Fruit fly (Drosophila melanogaster): Measurements from ENCODE around the gene NimC4.

Gene NimC4

DNA sequence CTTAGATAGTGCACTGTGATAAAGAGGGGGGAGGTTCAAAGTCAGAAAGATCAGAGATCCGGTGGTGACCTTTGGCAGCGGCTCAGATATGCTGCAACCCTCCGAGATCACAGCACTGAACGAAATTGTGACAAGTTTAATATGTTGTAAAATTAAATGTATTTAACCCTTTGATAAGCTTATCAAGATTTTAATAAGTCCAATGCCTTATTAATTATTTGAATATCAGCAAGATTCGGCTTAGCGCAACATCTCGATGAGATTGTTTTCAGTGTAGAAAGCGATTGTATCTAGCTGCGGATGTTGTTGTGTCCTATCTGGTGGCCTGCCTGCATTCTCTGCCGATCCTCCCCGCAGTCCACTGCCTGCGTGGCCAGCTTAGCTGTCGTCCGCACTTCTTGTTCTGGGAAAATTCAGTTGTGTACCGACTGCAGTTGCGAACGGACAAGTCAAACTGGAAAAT lies at the start of gene NimC4 (continued):
- TF ChIP-seq H2.0 (GFP tag; IDR thresholded peaks at IDR 0.05) (peak; percentile 70), crp (GFP tag; optimal IDR thresholded peaks at IDR 0.05) (no peak), dysf (GFP tag; IDR thresholded peaks at IDR 0.05) (peak; percentile 48; the same call in 2 of the 3 replicates), danr (GFP tag; IDR thresholded peaks at IDR 0.05) (peak; percentile 59), CG31388 (GFP tag; optimal IDR thresholded peaks at IDR 0.05) (peak; percentile 32), CG7963 (GFP tag; IDR thresholded peaks at IDR 0.05; ENCODE audit: partially characterized antibody) (no peak), pros (GFP tag; optimal IDR thresholded peaks at IDR 0.05) (peak; percentile 20), psq (GFP tag; optimal IDR thresholded peaks at IDR 0.05) (no peak), mam (GFP tag; optimal IDR thresholded peaks at IDR 0.05) (peak; percentile 55), slbo (GFP tag; IDR thresholded peaks at IDR 0.05) (no peak), abd-A (tag; optimal IDR thresholded peaks at IDR 0.05) (no peak), CG13894 (tag; optimal IDR thresholded peaks at IDR 0.05) (no peak), Oli (tag; optimal IDR thresholded peaks at IDR 0.05) (peak; percentile 60), CG3838 (GFP tag; optimal IDR thresholded peaks at IDR 0.05) (peak; percentile 34), sr (GFP tag; IDR thresholded peaks at IDR 0.05) (no peak), CG8765 (GFP tag; IDR thresholded peaks at IDR 0.05) (peak; percentile 98), Hmr (GFP tag; optimal IDR thresholded peaks at IDR 0.05) (no peak), Nf-YB (GFP tag; optimal IDR thresholded peaks at IDR 0.05) (peak; percentile 58), CG17385 (GFP tag; optimal IDR thresholded peaks at IDR 0.05) (peak; percentile 42), Opbp (GFP tag; IDR thresholded peaks at IDR 0.05; ENCODE audit: partially characterized antibody) (no peak), az2 (GFP tag; optimal IDR thresholded peaks at IDR 0.05) (peak; percentile 84), Ada2b (GFP tag; IDR thresholded peaks at IDR 0.05) (no peak; the same call in 1 of the 2 replicates), ttk (GFP tag; IDR thresholded peaks at IDR 0.05) (peak; percentile 53; the same call in 1 of the 2 replicates), CG13123 (GFP tag; optimal IDR thresholded peaks at IDR 0.05) (peak; percentile 56), prd (optimal IDR thresholded peaks at IDR 0.05) (no peak), prd (GFP tag; IDR thresholded peaks at IDR 0.05) (peak; percentile 99), Dbx (GFP tag; IDR thresholded peaks at IDR 0.05) (no peak), CoRest (tag; optimal IDR thresholded peaks at IDR 0.05) (peak; percentile 66), CG3065 (GFP tag; optimal IDR thresholded peaks at IDR 0.05) (peak; percentile 51), CG2199 (GFP tag; IDR thresholded peaks at IDR 0.05) (peak; percentile 82; the same call in 2 of the 3 replicates), CG4820 (GFP tag; optimal IDR thresholded peaks at IDR 0.05) (peak; percentile 89), Bdp1 (GFP tag; optimal IDR thresholded peaks at IDR 0.05) (peak; percentile 59), trh (GFP tag; optimal IDR thresholded peaks at IDR 0.05) (peak; percentile 58), NC2β (GFP tag; optimal IDR thresholded peaks at IDR 0.05) (peak; percentile 80), CG6654 (GFP tag; optimal IDR thresholded peaks at IDR 0.05) (no peak), CG6175 (GFP tag; IDR thresholded peaks at IDR 0.05) (no peak), nom (GFP tag; optimal IDR thresholded peaks at IDR 0.05) (peak; percentile 20), sima (GFP tag; optimal IDR thresholded peaks at IDR 0.05) (no peak), br (optimal IDR thresholded peaks at IDR 0.05) (no peak), fd64A (GFP tag; optimal IDR thresholded peaks at IDR 0.05) (no peak), Tbp (GFP tag; optimal IDR thresholded peaks at IDR 0.05) (no peak), scrt (GFP tag; optimal IDR thresholded peaks at IDR 0.05) (no peak), sd (tag; optimal IDR thresholded peaks at IDR 0.05) (no peak), ewg (GFP tag; optimal IDR thresholded peaks at IDR 0.05) (peak; percentile 45), CG9932 (GFP tag; IDR thresholded peaks at IDR 0.05) (no peak), tna (GFP tag; IDR thresholded peaks at IDR 0.05; ENCODE audit: partially characterized antibody) (no peak), CG7745 (tag; optimal IDR thresholded peaks at IDR 0.05) (peak; percentile 60), CG18011 (GFP tag; optimal IDR thresholded peaks at IDR 0.05) (no peak), CG7839 (tag; optimal IDR thresholded peaks at IDR 0.05) (peak; percentile 78), Awh (GFP tag; IDR thresholded peaks at IDR 0.05) (peak; percentile 49; the same call in 1 of the 2 replicates), CG9437 (GFP tag; optimal IDR thresholded peaks at IDR 0.05) (peak; percentile 5)
